Worm (Caenorhabditis elegans) whole organism, midembryonic: ENCODE data around the gene wapl-1.

Source experiments
- flt-1 ChIP-seq: fragments of 200-800 bp; sonication (Bioruptor generic); IDR thresholded peaks from 2 replicates; pipeline ENCODE4 v1.3.6; 2022; ENCODE audit warnings: missing genetic modification characterization, missing compliant biosample characterization
- ztf-23 ChIP-seq: fragments of 200-800 bp; sonication (Bioruptor generic); IDR thresholded peaks from 2 replicates; pipeline ENCODE4 v1.3.6; 2022; ENCODE audit warnings: missing genetic modification reagents, missing genetic modification characterization, missing compliant biosample characterization

ce11 chrIV:4490148-4490652 is 44.7 kb upstream of the wapl-1 start, which contains the start of gene ZK180.7:
- no peak for TF ChIP-seq ztf-23
- no peak for TF ChIP-seq flt-1
